Worm (Caenorhabditis elegans) whole organism, mixed stage, embryonic: ENCODE results near the gene C46C11.3.

Experiments used
- cnd-1 ChIP-seq: fragments of 200-800 bp; sonication (Bioruptor generic); optimal IDR thresholded peaks from 2 replicates; lab custom pipeline; 2018; ENCODE audit warnings: mild to moderate bottlenecking, missing genetic modification characterization, missing compliant biosample characterization
- elt-1 ChIP-seq: sonication (generic microtip); optimal IDR thresholded peaks from 2 replicates; lab custom pipeline; 2017; ENCODE audit warnings: missing genetic modification characterization, mild to moderate bottlenecking, missing compliant biosample characterization, antibody characterized with exemption, moderate library complexity, borderline replicate concordance; ENCODE audit not compliant: insufficient read depth
- elt-3 ChIP-seq: fragments of 150-350 bp; optimal IDR thresholded peaks from 2 replicates; lab custom pipeline; 2014; ENCODE audit warnings: missing biosample characterization, missing genetic modification characterization
- lin-13 ChIP-seq: fragments of 150-350 bp; optimal IDR thresholded peaks from 2 replicates; lab custom pipeline; 2014; ENCODE audit warnings: missing biosample characterization, missing genetic modification characterization
- nhr-12 ChIP-seq: fragments of 150-350 bp; optimal IDR thresholded peaks from 2 replicates; lab custom pipeline; 2014; ENCODE audit warnings: missing biosample characterization, missing genetic modification characterization
- nhr-76 ChIP-seq: sonication (generic microtip); optimal IDR thresholded peaks from 2 replicates; lab custom pipeline; 2017; ENCODE audit warnings: missing biosample characterization, missing genetic modification characterization
- pha-4 ChIP-seq: fragments of 150-350 bp; optimal IDR thresholded peaks from 2 replicates; lab custom pipeline; 2018; ENCODE audit warnings: missing biosample characterization, missing genetic modification reagents, missing genetic modification characterization
- unc-120 ChIP-seq: sonication (generic microtip); optimal IDR thresholded peaks from 2 replicates; lab custom pipeline; 2017; ENCODE audit warnings: missing genetic modification characterization, missing compliant biosample characterization; ENCODE audit not compliant: poor library complexity, severe bottlenecking
- ztf-11 ChIP-seq: fragments of 150-350 bp; optimal IDR thresholded peaks from 2 replicates; lab custom pipeline; 2014; ENCODE audit warnings: missing biosample characterization, missing genetic modification characterization

ce11 chrX:4585579-4585978, 36.5 kb upstream of the C46C11.3 start, which contains the start of gene C05E11.7:
- TF ChIP-seq nhr-12 (tag; lab: Kevin White, UChicago) (no peak), pha-4 (tag; lab: Kevin White, UChicago) (no peak), lin-13 (tag; lab: Kevin White, UChicago) (no peak), elt-1 (tag; lab: Kevin White, UChicago) (no peak), cnd-1 (tag; lab: Kevin White, UChicago) (no peak), nhr-76 (tag; lab: Kevin White, UChicago) (no peak), ztf-11 (no peak), elt-3 (tag; lab: Kevin White, UChicago) (no peak), unc-120 (tag; lab: Kevin White, UChicago) (no peak)
